Worm (Caenorhabditis elegans) whole organism, L3 larva: ENCODE data around the gene hlb-1.

ENCODE experiments used
- ZK546.5 ChIP-seq: sonication (generic microtip); optimal IDR thresholded peaks from 2 replicates; lab custom pipeline; 2017; ENCODE audit warnings: missing biosample characterization, missing genetic modification characterization
- aly-2 ChIP-seq: fragments of 150-350 bp; optimal IDR thresholded peaks from 2 replicates; lab custom pipeline; 2014; ENCODE audit warnings: missing biosample characterization, missing genetic modification characterization
- ama-1 ChIP-seq: fragments of 150-350 bp; optimal IDR thresholded peaks from 2 replicates; lab custom pipeline; 2018
- ceh-16 ChIP-seq: sonication (generic microtip); optimal IDR thresholded peaks from 2 replicates; lab custom pipeline; 2017; ENCODE audit warnings: missing biosample characterization, missing genetic modification characterization
- ceh-82 ChIP-seq: fragments of 150-350 bp; optimal IDR thresholded peaks from 2 replicates; lab custom pipeline; 2014; ENCODE audit warnings: missing biosample characterization, missing genetic modification characterization
- daf-12 ChIP-seq: fragments of 150-350 bp; optimal IDR thresholded peaks from 2 replicates; lab custom pipeline; 2014; ENCODE audit warnings: missing biosample characterization, missing genetic modification reagents, missing genetic modification characterization
- egl-27 ChIP-seq: sonication (generic microtip); optimal IDR thresholded peaks from 4 replicates; lab custom pipeline; 2017; ENCODE audit warnings: missing biosample characterization, missing genetic modification reagents, missing genetic modification characterization
- egl-5 ChIP-seq: fragments of 150-350 bp; optimal IDR thresholded peaks from 2 replicates; lab custom pipeline; 2017; ENCODE audit warnings: missing biosample characterization, missing genetic modification reagents, missing genetic modification characterization, inconsistent platforms
- elt-1 ChIP-seq: fragments of 150-350 bp; optimal IDR thresholded peaks from 2 replicates; lab custom pipeline; 2014; ENCODE audit warnings: missing biosample characterization, missing genetic modification characterization
- elt-2 ChIP-seq: sonication (generic microtip); optimal IDR thresholded peaks from 2 replicates; lab custom pipeline; 2016; ENCODE audit warnings: missing genetic modification reagents, mild to moderate bottlenecking, missing genetic modification characterization, missing compliant biosample characterization
- elt-3 ChIP-seq, 3 experiments: fragments of 150-350 bp in 1 of 3; sonication (generic microtip) in 2 of 3; optimal IDR thresholded peaks; 2 replicates in 2 of 3; 4 replicates in 1 of 3; lab custom pipeline; 2014 to 2017; ENCODE audit warnings: missing biosample characterization in 3 of 3, missing genetic modification characterization in 3 of 3
- eor-1 ChIP-seq, 2 experiments: fragments of 150-350 bp; optimal IDR thresholded peaks; 2 replicates each; lab custom pipeline; 2014 to 2018; ENCODE audit warnings: missing biosample characterization in 2 of 2, missing genetic modification characterization in 2 of 2
- fkh-10 ChIP-seq: sonication (generic microtip); optimal IDR thresholded peaks from 2 replicates; lab custom pipeline; 2017; ENCODE audit warnings: missing biosample characterization, missing genetic modification reagents, missing genetic modification characterization
- fos-1 ChIP-seq: fragments of 150-350 bp; optimal IDR thresholded peaks from 2 replicates; lab custom pipeline; 2014; ENCODE audit warnings: missing biosample characterization, missing genetic modification characterization
- jun-1 ChIP-seq: fragments of 150-350 bp; optimal IDR thresholded peaks from 2 replicates; lab custom pipeline; 2014; ENCODE audit warnings: missing biosample characterization, missing genetic modification reagents, missing genetic modification characterization
- lin-15B ChIP-seq: fragments of 150-350 bp; optimal IDR thresholded peaks from 2 replicates; lab custom pipeline; 2014; ENCODE audit warnings: missing biosample characterization, missing genetic modification characterization
- lin-39 ChIP-seq: fragments of 150-350 bp; optimal IDR thresholded peaks from 2 replicates; lab custom pipeline; 2018; ENCODE audit warnings: missing biosample characterization, missing genetic modification reagents, missing genetic modification characterization
- lsy-12 ChIP-seq: sonication (generic microtip); optimal IDR thresholded peaks from 2 replicates; lab custom pipeline; 2016; ENCODE audit warnings: mild to moderate bottlenecking, missing genetic modification characterization, missing compliant biosample characterization
- mdl-1 ChIP-seq: fragments of 150-350 bp; optimal IDR thresholded peaks from 2 replicates; lab custom pipeline; 2014; ENCODE audit warnings: missing biosample characterization, missing genetic modification characterization
- nhr-11 ChIP-seq: fragments of 150-350 bp; optimal IDR thresholded peaks from 2 replicates; lab custom pipeline; 2014; ENCODE audit warnings: missing biosample characterization, missing genetic modification characterization
- nhr-12 ChIP-seq: fragments of 150-350 bp; optimal IDR thresholded peaks from 2 replicates; lab custom pipeline; 2014; ENCODE audit warnings: missing biosample characterization, missing genetic modification characterization
- nhr-237 ChIP-seq: fragments of 150-350 bp; optimal IDR thresholded peaks from 2 replicates; lab custom pipeline; 2014; ENCODE audit warnings: missing biosample characterization, missing genetic modification characterization
- nhr-25 ChIP-seq: sonication (generic microtip); optimal IDR thresholded peaks from 2 replicates; lab custom pipeline; 2017; ENCODE audit warnings: missing biosample characterization, missing genetic modification characterization
- nhr-67 ChIP-seq: fragments of 150-350 bp; optimal IDR thresholded peaks from 2 replicates; lab custom pipeline; 2014; ENCODE audit warnings: missing biosample characterization, missing genetic modification characterization
- nhr-76 ChIP-seq: fragments of 150-350 bp; sonication (generic microtip); optimal IDR thresholded peaks from 5 replicates; lab custom pipeline; 2014; ENCODE audit warnings: missing biosample characterization, missing genetic modification characterization
- nhr-77 ChIP-seq: fragments of 150-350 bp; optimal IDR thresholded peaks from 2 replicates; lab custom pipeline; 2014; ENCODE audit warnings: missing biosample characterization, missing genetic modification characterization
- pha-4 ChIP-seq: fragments of 150-350 bp; optimal IDR thresholded peaks from 2 replicates; lab custom pipeline; 2014; ENCODE audit warnings: missing biosample characterization, missing genetic modification reagents, missing genetic modification characterization
- pqm-1 ChIP-seq: fragments of 150-350 bp; optimal IDR thresholded peaks from 2 replicates; lab custom pipeline; 2017; ENCODE audit warnings: missing biosample characterization, missing genetic modification characterization, inconsistent platforms
- sea-2 ChIP-seq: fragments of 150-350 bp; sonication (generic microtip); optimal IDR thresholded peaks from 4 replicates; lab custom pipeline; 2014; ENCODE audit warnings: missing biosample characterization, missing genetic modification reagents, missing genetic modification characterization
- skn-1 ChIP-seq: fragments of 150-350 bp; optimal IDR thresholded peaks from 2 replicates; lab custom pipeline; 2014; ENCODE audit warnings: missing biosample characterization, missing genetic modification characterization
- tbx-2 ChIP-seq: sonication (generic microtip); optimal IDR thresholded peaks from 2 replicates; lab custom pipeline; 2016; ENCODE audit warnings: mild to moderate bottlenecking, missing genetic modification characterization, missing compliant biosample characterization
- unc-62 ChIP-seq: fragments of 150-350 bp; sonication (generic microtip); optimal IDR thresholded peaks from 4 replicates; lab custom pipeline; 2014; ENCODE audit warnings: missing biosample characterization, missing genetic modification reagents, missing genetic modification characterization
- ztf-4 ChIP-seq: fragments of 150-350 bp; optimal IDR thresholded peaks from 2 replicates; lab custom pipeline; 2014; ENCODE audit warnings: missing biosample characterization, missing genetic modification characterization

Gene hlb-1

DNA sequence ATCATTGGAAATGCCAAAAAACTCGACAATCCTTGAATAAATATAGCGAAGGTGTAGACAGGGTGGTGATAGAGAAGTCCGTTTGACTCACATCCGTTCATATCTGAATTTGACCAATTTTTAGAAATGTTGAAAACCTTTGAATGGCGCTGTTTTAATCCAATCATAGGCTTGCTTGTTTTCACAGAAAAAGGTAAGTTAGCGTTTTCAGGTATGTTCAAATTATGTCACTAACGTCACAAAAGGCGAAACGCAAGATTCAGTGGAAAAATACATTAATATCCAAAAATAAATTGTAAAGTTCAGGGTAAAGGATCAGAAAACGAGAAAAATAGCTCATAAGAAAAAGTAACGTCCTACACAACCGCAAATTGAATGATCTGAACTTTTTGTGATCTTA lies 17.5 kb upstream of the hlb-1 start, which contains the start of gene sra-38:
TSS of gene sra-38 (minus strand) at position 101 of the 400 bp plus-strand sequence.
- no peak for TF ChIP-seq egl-5 (tag; lab: Kevin White, UChicago)
- no peak for TF ChIP-seq skn-1 (tag; lab: Kevin White, UChicago)
- TF ChIP-seq ceh-82 (tag; lab: Kevin White, UChicago), result no peak
- TF ChIP-seq pqm-1 (tag; lab: Kevin White, UChicago), result no peak
- TF ChIP-seq fkh-10, result no peak
- TF ChIP-seq lin-15B (tag; lab: Kevin White, UChicago), result no peak
- TF ChIP-seq, all 47 proteins: peak for 0

- no peak for TF ChIP-seq ZK546.5 (tag; lab: Kevin White, UChicago)
- no peak for TF ChIP-seq tbx-2 (tag; lab: Kevin White, UChicago)
- no peak for TF ChIP-seq ama-1 (lab: Kevin White, UChicago)
- no peak for TF ChIP-seq lin-39 (tag; lab: Kevin White, UChicago)
- no peak for TF ChIP-seq sea-2 (GFP tag; lab: Kevin White, UChicago)
- no peak for TF ChIP-seq elt-3 (tag; optimal IDR thresholded peaks at IDR 0.05; lab: Kevin White, UChicago)
- TF ChIP-seq nhr-77, result no peak
- no peak for TF ChIP-seq skn-1 (tag; lab: Kevin White, UChicago)
Observed at ce11 chrX:13893256-13893655, 10.7 kb upstream of the hlb-1 start, which contains the start of gene sra-37. Gene sra-37, minus strand, starts transcription at chrX:13893356.

ce11 chrX:13886195-13886594 lies 3.7 kb upstream of the hlb-1 start:
- TF ChIP-seq egl-27 (no peak), mdl-1 (no peak), ceh-16 (tag; lab: Kevin White, UChicago) (no peak)

DNA sequence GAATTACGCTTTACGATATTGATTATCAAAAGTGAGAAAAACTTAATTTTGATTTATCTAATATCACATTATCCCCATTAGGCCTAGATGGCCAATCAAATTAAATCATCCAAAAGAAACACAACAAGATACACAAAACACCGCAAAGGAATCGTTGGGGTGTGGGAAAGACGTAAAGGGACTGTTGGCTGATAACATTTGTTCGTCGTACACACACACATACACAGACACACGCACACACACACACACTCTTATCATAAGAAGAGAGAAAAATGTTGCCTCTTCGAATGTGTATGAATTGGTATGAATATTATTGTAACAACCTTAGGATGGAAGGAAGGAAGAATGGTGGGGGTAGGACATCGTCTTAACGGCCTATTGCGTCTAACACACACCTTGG lies 2.6 kb upstream of the hlb-1 start:
- no peak for TF ChIP-seq tbx-2 (tag; lab: Kevin White, UChicago)
- TF ChIP-seq pha-4, result peak; percentile 72
- peak; percentile 12 for TF ChIP-seq jun-1 (tag; lab: Kevin White, UChicago)
- no peak for TF ChIP-seq eor-1 (tag; optimal IDR thresholded peaks at IDR 0.05; lab: Kevin White, UChicago)
- peak; percentile 80 for TF ChIP-seq elt-2 (tag; lab: Kevin White, UChicago)
- peak; percentile 73 for TF ChIP-seq pqm-1 (tag; lab: Kevin White, UChicago)
- TF ChIP-seq elt-1, result no peak
- TF ChIP-seq, all 47 proteins: peak for 4

- TF ChIP-seq aly-2 (tag; lab: Kevin White, UChicago) (no peak), nhr-11 (tag; lab: Kevin White, UChicago) (no peak), egl-5 (tag; lab: Kevin White, UChicago) (peak; percentile 76), elt-3 (tag; optimal IDR thresholded peaks at IDR 0.05; lab: Kevin White, UChicago) (no peak), nhr-67 (tag; lab: Kevin White, UChicago) (no peak), lin-39 (tag; lab: Kevin White, UChicago) (no peak), nhr-77 (no peak), elt-2 (tag; lab: Kevin White, UChicago) (peak; percentile 72), lin-15B (tag; lab: Kevin White, UChicago) (no peak), nhr-25 (tag; lab: Kevin White, UChicago) (no peak), daf-12 (tag; lab: Kevin White, UChicago) (no peak), nhr-237 (no peak), unc-62 (no peak), sea-2 (GFP tag; lab: Kevin White, UChicago) (no peak), fkh-10 (no peak), elt-1 (no peak), lsy-12 (no peak), egl-27 (no peak), pqm-1 (tag; lab: Kevin White, UChicago) (peak; percentile 5)
- TF ChIP-seq, all 47 proteins: peak for 3
Observed at ce11 chrX:13884157-13884556, 1.6 kb upstream of the hlb-1 start.

DNA sequence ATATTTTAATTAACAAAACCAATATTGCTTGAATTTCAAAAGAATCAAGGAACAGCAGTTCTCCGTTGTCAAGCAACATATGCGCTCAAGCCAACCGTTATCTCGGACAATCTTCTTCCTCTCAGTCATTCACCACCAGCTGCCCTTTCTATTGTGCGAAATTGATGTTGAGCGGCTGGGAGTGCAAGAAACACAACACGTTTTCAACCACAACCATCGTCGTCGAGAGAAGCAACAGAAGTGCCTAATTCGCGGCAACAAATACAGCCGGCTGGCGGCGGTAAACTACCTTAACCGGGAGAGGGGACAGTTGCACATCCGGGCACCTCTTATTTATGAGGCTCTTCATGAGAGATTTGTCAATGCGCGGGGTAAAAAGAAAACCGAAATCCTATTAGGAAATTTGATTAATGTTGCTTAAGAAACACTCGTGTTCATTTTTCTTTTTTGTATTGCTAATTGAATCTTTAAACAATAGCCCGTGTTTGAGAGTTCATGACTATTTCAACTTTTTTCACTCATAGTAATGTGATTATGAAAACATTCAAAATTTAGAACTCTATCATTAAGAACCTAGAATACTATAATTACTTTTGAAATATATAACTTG lies 674 bp downstream of the hlb-1 start:
- TF ChIP-seq nhr-76 (no peak), elt-1 (no peak), jun-1 (tag; lab: Kevin White, UChicago) (no peak), fos-1 (tag; lab: Kevin White, UChicago) (no peak), elt-2 (tag; lab: Kevin White, UChicago) (no peak), skn-1 (tag; lab: Kevin White, UChicago) (no peak), nhr-237 (no peak), ztf-4 (no peak), nhr-12 (tag; lab: Kevin White, UChicago) (no peak), nhr-25 (tag; lab: Kevin White, UChicago) (no peak)
